Fruit fly (Drosophila melanogaster): ENCODE data around the gene Ype.

Gene Ype

dm6 chrX:13358240-13358799 lies 28.9 kb downstream of the Ype start (continued):
- no peak for TF ChIP-seq az2 (GFP tag; optimal IDR thresholded peaks at IDR 0.05)
- peak; percentile 64 for TF ChIP-seq amos (GFP tag; IDR thresholded peaks at IDR 0.05; ENCODE audit: partially characterized antibody)
- no peak for TF ChIP-seq B-H2 (GFP tag; optimal IDR thresholded peaks at IDR 0.05)
- no peak for TF ChIP-seq CG17359 (tag; optimal IDR thresholded peaks at IDR 0.05)
- no peak for TF ChIP-seq al (GFP tag; IDR thresholded peaks at IDR 0.05)
- no peak for TF ChIP-seq Dp (GFP tag; optimal IDR thresholded peaks at IDR 0.05)
- TF ChIP-seq mld (GFP tag; IDR thresholded peaks at IDR 0.05; ENCODE audit: partially characterized antibody), result no peak
- TF ChIP-seq Rx (GFP tag; IDR thresholded peaks at IDR 0.05), result no peak
- no peak for TF ChIP-seq emc (GFP tag; optimal IDR thresholded peaks at IDR 0.05)
- peak; percentile 44; the same call in 1 of the 3 replicates for TF ChIP-seq CG6791 (GFP tag; IDR thresholded peaks at IDR 0.05; ENCODE audit: partially characterized antibody)
- no peak for TF ChIP-seq rib (GFP tag; IDR thresholded peaks at IDR 0.05)
- no peak for TF ChIP-seq sr (GFP tag; IDR thresholded peaks at IDR 0.05)
- peak; percentile 71 for TF ChIP-seq Scr (GFP tag; IDR thresholded peaks at IDR 0.05; ENCODE audit: partially characterized antibody)
- TF ChIP-seq CG17361 (GFP tag; IDR thresholded peaks at IDR 0.05), result no peak
- no peak for TF ChIP-seq luna (GFP tag; optimal IDR thresholded peaks at IDR 0.05)
- TF ChIP-seq CG2889 (GFP tag; IDR thresholded peaks at IDR 0.05), result no peak
- TF ChIP-seq zfh1 (GFP tag; IDR thresholded peaks at IDR 0.05), result no peak
- no peak for TF ChIP-seq Atf6 (GFP tag; IDR thresholded peaks at IDR 0.05)
- TF ChIP-seq Asciz (GFP tag; optimal IDR thresholded peaks at IDR 0.05), result no peak
- peak; percentile 62; the same call in 2 of the 3 replicates for TF ChIP-seq knrl (GFP tag; IDR thresholded peaks at IDR 0.05; ENCODE audit: partially characterized antibody)
- TF ChIP-seq stwl (tag; optimal IDR thresholded peaks at IDR 0.05), result peak; percentile 18
- no peak for TF ChIP-seq p53 (GFP tag; optimal IDR thresholded peaks at IDR 0.05)
- TF ChIP-seq H2.0 (GFP tag; IDR thresholded peaks at IDR 0.05), result no peak
- TF ChIP-seq CG2129 (GFP tag; IDR thresholded peaks at IDR 0.05; ENCODE audit: partially characterized antibody), result peak; percentile 37; the same call in 1 of the 2 replicates
- no peak for TF ChIP-seq CG7928 (GFP tag; optimal IDR thresholded peaks at IDR 0.05)
- no peak for TF ChIP-seq CG10274 (GFP tag; optimal IDR thresholded peaks at IDR 0.05)
- no peak for TF ChIP-seq peb (GFP tag; IDR thresholded peaks at IDR 0.05)
- TF ChIP-seq CG31365 (tag; optimal IDR thresholded peaks at IDR 0.05), result no peak
- peak; percentile 34; the same call in 1 of the 3 replicates for TF ChIP-seq Opbp (GFP tag; IDR thresholded peaks at IDR 0.05; ENCODE audit: partially characterized antibody)
- no peak for TF ChIP-seq gsb-n (tag; optimal IDR thresholded peaks at IDR 0.05)
- TF ChIP-seq trem (tag; optimal IDR thresholded peaks at IDR 0.05), result no peak
- TF ChIP-seq Usf (GFP tag; optimal IDR thresholded peaks at IDR 0.05), result no peak
- no peak for TF ChIP-seq Max (GFP tag; optimal IDR thresholded peaks at IDR 0.05)
- no peak for TF ChIP-seq Poxn (GFP tag; IDR thresholded peaks at IDR 0.05)
- no peak for TF ChIP-seq Chrac-16 (GFP tag; optimal IDR thresholded peaks at IDR 0.05)
- TF ChIP-seq CG34224 (GFP tag; IDR thresholded peaks at IDR 0.05; ENCODE audit: partially characterized antibody), result peak; percentile 25; the same call in 2 of the 3 replicates
- no peak for TF ChIP-seq Nf-YA (GFP tag; IDR thresholded peaks at IDR 0.05)
- no peak for TF ChIP-seq CG1832 (GFP tag; optimal IDR thresholded peaks at IDR 0.05)
- no peak for TF ChIP-seq cad (GFP tag; optimal IDR thresholded peaks at IDR 0.05)
- TF ChIP-seq grau (tag; optimal IDR thresholded peaks at IDR 0.05), result no peak
- peak; percentile 21 for TF ChIP-seq abd-A (tag; optimal IDR thresholded peaks at IDR 0.05)
- TF ChIP-seq CG13894 (tag; optimal IDR thresholded peaks at IDR 0.05), result no peak
- TF ChIP-seq Sry-δ (GFP tag; optimal IDR thresholded peaks at IDR 0.05), result no peak
- peak; percentile 77 for TF ChIP-seq Sry-β (GFP tag; optimal IDR thresholded peaks at IDR 0.05)
- TF ChIP-seq CG11504 (tag; optimal IDR thresholded peaks at IDR 0.05), result no peak
- TF ChIP-seq bcd (GFP tag; optimal IDR thresholded peaks at IDR 0.05), result no peak
- peak; percentile 81 for TF ChIP-seq Dll (GFP tag; IDR thresholded peaks at IDR 0.05; ENCODE audit: partially characterized antibody)
- TF ChIP-seq row (GFP tag; IDR thresholded peaks at IDR 0.05), result peak; percentile 61
- no peak for TF ChIP-seq CG8290 (GFP tag; optimal IDR thresholded peaks at IDR 0.05)
- no peak for TF ChIP-seq CG8290 (tag; optimal IDR thresholded peaks at IDR 0.05)
